Worm (Caenorhabditis elegans) whole organism, L3 larva: ENCODE data around the gene mrps-2.

Experiments
- ama-1 ChIP-seq: fragments of 150-350 bp; optimal IDR thresholded peaks from 2 replicates; lab custom pipeline; 2018
- nhr-237 ChIP-seq: fragments of 150-350 bp; optimal IDR thresholded peaks from 2 replicates; lab custom pipeline; 2014; ENCODE audit warnings: missing biosample characterization, missing genetic modification characterization
- pqm-1 ChIP-seq: fragments of 150-350 bp; optimal IDR thresholded peaks from 2 replicates; lab custom pipeline; 2017; ENCODE audit warnings: missing biosample characterization, missing genetic modification characterization, inconsistent platforms
- snpc-4 ChIP-seq: fragments of 150-350 bp; optimal IDR thresholded peaks from 2 replicates; lab custom pipeline; 2014; ENCODE audit warnings: missing biosample characterization, missing genetic modification characterization
- ztf-11 ChIP-seq: fragments of 150-350 bp; optimal IDR thresholded peaks from 2 replicates; lab custom pipeline; 2014; ENCODE audit warnings: missing biosample characterization, missing genetic modification characterization

DNA sequence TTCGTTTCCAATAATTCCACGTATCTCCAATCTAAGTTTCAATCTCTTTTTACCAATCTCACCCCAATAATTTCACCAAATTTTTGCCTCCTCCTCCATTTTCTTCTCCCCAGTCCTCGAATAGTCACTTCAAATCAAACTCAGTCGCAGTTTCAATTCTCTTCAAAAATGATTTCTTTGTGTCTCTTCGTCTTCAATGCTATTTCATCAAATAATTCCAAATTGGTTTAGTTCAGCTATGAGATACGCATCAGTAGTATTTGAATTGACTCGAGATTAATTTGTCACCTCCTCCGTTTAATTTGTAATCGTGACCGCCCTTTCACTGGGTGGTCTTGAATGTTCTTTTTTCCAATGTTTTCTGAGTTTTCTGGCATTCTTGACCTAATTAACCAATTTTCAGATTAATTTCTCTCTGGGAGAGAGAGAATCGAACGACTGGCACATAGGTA lies 10.5 kb upstream of the mrps-2 start, which contains the start of gene T23B12.11:
- TF ChIP-seq ztf-11 (no peak), pqm-1 (tag; lab: Kevin White, UChicago) (no peak), nhr-237 (tag; lab: Kevin White, UChicago) (no peak), snpc-4 (tag; lab: Kevin White, UChicago) (no peak), ama-1 (lab: Kevin White, UChicago) (no peak)
